Worm (Caenorhabditis elegans): Measurements from ENCODE around the gene nspe-7.

The nspe-7 gene

DNA sequence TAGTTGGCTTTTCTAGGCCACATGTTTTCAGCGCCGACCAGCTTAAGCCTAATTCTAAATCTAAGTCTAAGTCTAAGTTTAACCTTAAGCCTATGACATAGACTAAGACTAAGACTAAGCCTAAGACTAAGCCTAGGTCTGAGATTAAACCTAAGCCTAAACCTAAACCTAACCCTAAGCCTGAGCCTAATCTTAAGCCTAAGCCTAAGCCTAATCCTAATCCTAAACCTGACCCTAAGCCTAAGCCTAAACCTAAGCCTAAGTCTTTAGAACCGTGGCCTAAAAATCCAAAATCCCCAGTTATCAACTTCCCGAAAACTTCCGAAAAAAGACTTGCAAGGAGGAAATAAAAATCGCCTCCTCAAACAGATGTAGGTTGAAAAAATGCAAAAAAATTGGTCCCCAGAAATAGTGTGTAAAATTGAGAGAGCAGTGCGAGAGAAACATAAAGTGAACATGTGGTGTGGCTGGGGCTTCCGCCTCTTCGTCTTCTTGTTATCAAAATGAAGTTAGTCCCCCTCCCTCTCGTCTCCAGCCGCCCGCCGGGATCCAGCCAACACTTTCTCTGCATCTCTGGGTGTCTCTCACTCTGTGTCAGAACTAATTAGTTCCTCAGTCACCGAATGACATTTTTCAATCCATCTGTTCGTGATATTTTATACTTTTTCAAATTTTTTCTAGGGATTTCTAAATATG is 32.8 kb downstream of the nspe-7 start:
- TF ChIP-seq cog-1 (tag; optimal IDR thresholded peaks at IDR 0.05), result no peak
- TF ChIP-seq ztf-23 (GFP tag; IDR thresholded peaks at IDR 0.05), result no peak
- no peak for TF ChIP-seq T22C8.4 (GFP tag; IDR thresholded peaks at IDR 0.05)
- no peak for TF ChIP-seq ztf-29 (GFP tag; IDR thresholded peaks at IDR 0.05)
- TF ChIP-seq med-1 (GFP tag; optimal IDR thresholded peaks at IDR 0.05; ENCODE audit: insufficient read depth), result no peak
- TF ChIP-seq flt-1 (GFP tag; IDR thresholded peaks at IDR 0.05), result no peak
- no peak for TF ChIP-seq tab-1 (GFP tag; IDR thresholded peaks at IDR 0.05)
- TF ChIP-seq klf-2 (GFP tag; conservative IDR thresholded peaks at IDR 0.05), result no peak
- no peak for TF ChIP-seq ref-1 (GFP tag; conservative IDR thresholded peaks at IDR 0.05)

DNA sequence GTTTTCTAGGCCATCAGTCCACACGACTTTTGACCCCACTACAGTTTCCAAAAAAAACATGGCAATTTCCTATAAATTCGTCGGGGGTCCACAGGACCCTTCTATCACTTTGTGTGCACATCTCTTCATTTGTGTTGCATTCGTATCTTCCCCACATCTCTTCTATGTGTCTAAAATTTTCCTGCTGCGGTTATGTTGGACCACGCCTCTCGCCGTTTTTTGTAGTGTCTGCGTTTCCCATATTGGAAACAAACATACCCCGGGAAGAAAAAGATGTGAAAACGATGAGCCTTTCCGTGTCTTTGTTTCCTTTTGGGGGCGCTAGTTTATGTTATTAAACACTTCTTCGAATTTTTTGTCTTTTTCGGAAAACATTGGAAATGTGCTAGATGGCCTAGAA is 34.9 kb downstream of the nspe-7 start:
- no peak for TF ChIP-seq med-1 (GFP tag; optimal IDR thresholded peaks at IDR 0.05; ENCODE audit: insufficient read depth)
- no peak for TF ChIP-seq cog-1 (tag; optimal IDR thresholded peaks at IDR 0.05)
- no peak for TF ChIP-seq ztf-23 (GFP tag; IDR thresholded peaks at IDR 0.05)
- TF ChIP-seq ztf-29 (GFP tag; IDR thresholded peaks at IDR 0.05), result no peak
- no peak for TF ChIP-seq flt-1 (GFP tag; IDR thresholded peaks at IDR 0.05)
- no peak for TF ChIP-seq T22C8.4 (GFP tag; IDR thresholded peaks at IDR 0.05)
- no peak for TF ChIP-seq klf-2 (GFP tag; conservative IDR thresholded peaks at IDR 0.05)
- no peak for TF ChIP-seq tab-1 (GFP tag; IDR thresholded peaks at IDR 0.05)
- TF ChIP-seq ref-1 (GFP tag; conservative IDR thresholded peaks at IDR 0.05), result no peak

DNA sequence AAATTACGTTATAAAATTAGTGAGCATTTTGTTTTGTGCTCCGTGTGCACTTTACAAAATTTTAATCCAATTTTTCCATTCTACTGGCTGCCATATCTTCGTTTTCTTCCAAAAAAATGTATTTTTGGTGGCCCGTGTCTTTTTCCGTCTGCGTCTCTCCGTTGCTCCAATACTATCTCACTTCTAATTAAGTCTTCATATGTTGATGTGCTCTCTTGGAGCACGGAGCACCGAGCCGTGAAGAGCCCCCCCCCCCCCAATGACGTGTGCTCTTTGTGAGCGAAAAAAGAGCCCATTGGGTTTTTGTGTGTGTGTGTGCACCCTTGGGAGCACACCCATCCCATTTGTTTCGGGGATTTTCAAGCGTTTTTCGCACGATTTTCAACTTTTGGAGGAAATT is 38.0 kb downstream of the nspe-7 start:
- TF ChIP-seq med-1 (GFP tag; optimal IDR thresholded peaks at IDR 0.05; ENCODE audit: insufficient read depth) (no peak), ref-1 (GFP tag; conservative IDR thresholded peaks at IDR 0.05) (no peak), flt-1 (GFP tag; IDR thresholded peaks at IDR 0.05) (no peak), klf-2 (GFP tag; conservative IDR thresholded peaks at IDR 0.05) (no peak), ztf-23 (GFP tag; IDR thresholded peaks at IDR 0.05) (no peak), tab-1 (GFP tag; IDR thresholded peaks at IDR 0.05) (no peak), T22C8.4 (GFP tag; IDR thresholded peaks at IDR 0.05) (no peak), cog-1 (tag; optimal IDR thresholded peaks at IDR 0.05) (no peak), ztf-29 (GFP tag; IDR thresholded peaks at IDR 0.05) (no peak)

DNA sequence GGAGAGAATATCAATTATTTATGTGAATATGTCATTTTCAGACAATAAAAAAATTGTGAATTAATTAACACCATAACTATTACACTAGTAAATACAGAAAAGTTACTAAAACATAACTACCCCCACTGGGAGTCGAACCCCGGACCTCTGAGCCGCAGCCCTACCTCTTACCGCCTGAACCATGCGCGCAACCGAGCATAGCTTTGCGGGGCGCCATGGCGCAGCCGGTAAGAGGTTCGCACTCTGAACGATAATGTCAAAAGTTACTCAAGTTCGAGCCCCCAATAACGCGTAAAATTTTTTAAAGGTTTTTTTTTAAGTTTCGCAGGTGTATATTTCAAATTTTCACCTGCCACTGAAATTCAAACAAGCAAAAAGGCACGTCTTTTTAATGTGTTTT is 39.1 kb downstream of the nspe-7 start:
- no peak for TF ChIP-seq tab-1 (GFP tag; IDR thresholded peaks at IDR 0.05)
- TF ChIP-seq T22C8.4 (GFP tag; IDR thresholded peaks at IDR 0.05), result no peak
- TF ChIP-seq klf-2 (GFP tag; conservative IDR thresholded peaks at IDR 0.05), result no peak
- no peak for TF ChIP-seq ztf-29 (GFP tag; IDR thresholded peaks at IDR 0.05)
- no peak for TF ChIP-seq flt-1 (GFP tag; IDR thresholded peaks at IDR 0.05)
- TF ChIP-seq ref-1 (GFP tag; conservative IDR thresholded peaks at IDR 0.05), result no peak
- no peak for TF ChIP-seq cog-1 (tag; optimal IDR thresholded peaks at IDR 0.05)
- no peak for TF ChIP-seq med-1 (GFP tag; optimal IDR thresholded peaks at IDR 0.05; ENCODE audit: insufficient read depth)
- no peak for TF ChIP-seq ztf-23 (GFP tag; IDR thresholded peaks at IDR 0.05)

DNA sequence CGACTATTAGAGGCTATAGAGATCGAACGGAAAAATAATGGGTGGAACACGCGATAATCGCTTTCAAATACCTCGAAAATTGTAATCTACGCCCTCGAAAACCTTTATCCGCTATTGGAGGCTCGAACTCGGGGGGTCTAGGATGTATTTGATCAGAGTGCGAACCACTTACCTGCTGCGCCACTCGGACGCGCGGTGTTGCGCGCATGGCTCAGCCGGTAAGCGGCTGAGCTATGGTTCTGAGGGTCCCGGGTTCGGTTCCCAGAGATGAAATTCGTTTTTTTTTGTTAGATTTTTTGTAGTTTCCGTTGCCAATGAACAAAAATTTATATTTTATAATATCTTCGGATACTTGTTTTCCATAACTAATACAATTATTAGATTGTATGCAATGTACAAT is 41.2 kb downstream of the nspe-7 start:
- TF ChIP-seq ztf-23 (GFP tag; IDR thresholded peaks at IDR 0.05), result no peak
- no peak for TF ChIP-seq ztf-29 (GFP tag; IDR thresholded peaks at IDR 0.05)
- TF ChIP-seq tab-1 (GFP tag; IDR thresholded peaks at IDR 0.05), result no peak
- no peak for TF ChIP-seq flt-1 (GFP tag; IDR thresholded peaks at IDR 0.05)
- TF ChIP-seq klf-2 (GFP tag; conservative IDR thresholded peaks at IDR 0.05), result no peak
- TF ChIP-seq ref-1 (GFP tag; conservative IDR thresholded peaks at IDR 0.05), result no peak

DNA sequence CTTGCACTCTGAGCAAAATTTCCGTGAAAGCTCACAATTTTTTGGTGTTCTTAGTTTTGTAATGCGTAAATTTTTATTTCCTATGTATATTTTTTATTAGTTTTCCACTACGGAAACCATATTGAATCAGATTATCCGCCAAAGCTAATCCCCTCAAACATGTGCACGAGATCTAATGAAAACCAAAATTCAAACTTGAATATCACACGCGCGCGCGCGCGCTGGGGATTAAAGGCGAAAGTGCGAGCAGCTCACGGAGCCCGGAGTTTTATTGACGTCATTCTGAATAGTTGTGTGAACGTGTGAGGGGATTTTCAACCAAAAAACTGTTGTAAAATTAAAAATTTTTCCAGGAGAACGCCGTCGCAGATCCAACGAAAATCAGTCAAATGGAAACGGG is 41.9 kb downstream of the nspe-7 start:
- no peak for TF ChIP-seq med-1 (GFP tag; optimal IDR thresholded peaks at IDR 0.05; ENCODE audit: insufficient read depth)
- no peak for TF ChIP-seq ztf-23 (GFP tag; IDR thresholded peaks at IDR 0.05)
- TF ChIP-seq T22C8.4 (GFP tag; IDR thresholded peaks at IDR 0.05), result no peak

DNA sequence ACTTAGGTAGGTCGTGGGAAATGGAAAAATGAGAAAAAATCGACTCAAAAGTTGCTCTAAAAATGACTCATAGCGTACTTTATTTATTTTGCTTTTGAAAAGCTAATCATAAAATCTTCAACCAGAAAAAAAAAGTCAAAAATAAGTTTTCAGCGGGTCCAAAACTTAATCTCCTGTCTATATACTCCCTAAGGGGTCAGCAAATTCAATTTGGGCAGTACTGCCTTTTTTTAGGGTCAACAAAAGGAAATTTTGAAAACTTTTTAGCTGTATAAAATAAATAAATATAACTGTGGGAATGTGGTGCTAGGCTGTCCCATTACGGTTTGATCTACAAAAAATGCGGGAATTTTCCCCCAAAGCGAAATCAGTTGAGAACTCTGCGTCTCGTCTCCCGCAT is 42.4 kb downstream of the nspe-7 start:
- TF ChIP-seq T22C8.4 (GFP tag; IDR thresholded peaks at IDR 0.05), result no peak

DNA sequence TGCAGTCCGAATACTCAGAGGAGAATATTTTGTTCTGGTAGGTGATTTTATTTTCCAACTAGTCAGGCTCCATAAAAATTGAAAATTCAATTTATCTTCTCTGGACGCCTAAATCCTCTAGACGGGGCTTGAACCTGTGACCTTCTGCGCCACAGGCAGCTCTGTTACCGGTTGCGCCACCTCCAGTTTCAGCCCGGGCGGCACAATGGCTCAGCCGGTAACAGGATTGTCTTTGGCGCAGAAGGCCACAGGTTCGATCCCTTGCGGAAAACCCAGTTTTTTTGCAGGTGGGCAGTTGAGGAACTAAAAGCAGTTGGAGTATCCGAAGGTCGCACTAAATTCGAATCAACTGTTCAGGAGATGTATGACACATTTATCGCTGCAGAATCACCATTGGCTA is 42.9 kb downstream of the nspe-7 start:
- no peak for TF ChIP-seq klf-2 (GFP tag; conservative IDR thresholded peaks at IDR 0.05)

DNA sequence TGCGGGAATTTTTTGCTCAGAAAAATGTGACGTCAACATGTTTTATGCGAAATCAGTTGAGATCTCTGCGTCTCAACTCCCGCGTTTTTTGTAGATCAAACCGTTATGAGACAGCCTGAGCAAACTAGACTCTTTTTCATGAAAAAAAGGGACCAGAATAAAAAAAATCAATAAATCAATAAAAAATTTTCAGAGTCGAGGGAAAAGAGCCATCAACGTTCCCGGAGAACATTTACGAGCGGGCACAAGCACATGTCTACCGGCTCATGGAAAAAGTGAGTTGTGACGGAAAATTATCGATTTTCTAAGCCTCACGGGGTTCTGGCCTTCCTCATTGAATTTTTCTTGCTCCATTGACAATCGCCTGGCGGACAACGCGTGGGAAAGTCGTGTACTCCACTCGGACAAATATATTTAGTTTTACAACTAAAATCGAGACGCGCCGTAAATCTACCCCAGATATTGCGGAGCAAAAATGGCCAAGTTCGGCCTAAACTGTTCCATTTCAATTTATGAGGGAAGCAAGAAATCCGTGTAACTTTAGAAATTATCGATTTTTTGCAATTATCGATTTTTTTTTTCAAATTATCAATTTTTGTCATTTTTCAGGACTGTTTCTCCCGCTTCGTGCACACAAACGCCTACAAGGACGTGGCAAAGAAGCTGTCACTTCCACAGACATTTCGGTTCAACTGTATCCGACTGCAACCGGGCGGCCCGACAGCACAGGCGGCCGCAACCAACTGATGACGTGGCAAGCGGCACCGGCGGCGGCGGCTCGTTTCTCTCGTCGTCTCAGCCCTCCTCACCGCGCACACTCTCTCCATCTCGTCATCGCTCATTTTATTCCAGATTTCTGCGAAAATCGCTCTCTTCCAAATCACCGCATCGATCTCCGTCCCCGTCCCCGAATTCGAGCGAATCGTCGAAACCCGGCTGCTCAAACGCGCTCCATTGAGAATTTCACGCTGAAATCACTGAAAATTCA is 44.2 kb downstream of the nspe-7 start:
- TF ChIP-seq T22C8.4 (GFP tag; IDR thresholded peaks at IDR 0.05) (peak; percentile 73), klf-2 (GFP tag; conservative IDR thresholded peaks at IDR 0.05) (no peak), flt-1 (GFP tag; IDR thresholded peaks at IDR 0.05) (peak; percentile 24; the same call in 1 of the 2 replicates)

DNA sequence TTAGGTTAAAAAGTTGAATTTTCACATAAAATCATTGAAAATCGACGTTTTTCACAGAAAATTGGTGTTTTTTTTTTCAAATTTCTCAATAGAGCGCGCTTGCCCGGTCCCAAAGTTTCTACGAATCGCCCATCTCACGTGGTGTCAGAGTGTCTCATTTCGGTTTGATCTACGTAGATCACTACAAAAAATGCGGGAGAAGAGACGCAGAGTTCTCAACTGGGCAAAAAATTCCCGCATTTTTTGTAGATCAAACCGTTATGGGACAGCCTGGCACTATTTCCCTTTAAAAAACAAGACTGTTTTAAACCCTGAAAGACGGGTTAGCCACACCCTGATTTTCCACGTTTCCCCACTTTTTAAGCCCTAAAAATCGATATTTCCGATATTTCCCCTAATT is 44.9 kb downstream of the nspe-7 start:
- TF ChIP-seq cog-1 (tag; optimal IDR thresholded peaks at IDR 0.05), result no peak
- TF ChIP-seq flt-1 (GFP tag; IDR thresholded peaks at IDR 0.05), result no peak
- no peak for TF ChIP-seq ztf-23 (GFP tag; IDR thresholded peaks at IDR 0.05)

All from whole organism, midembryonic.